ENCODE assay signal across 2 worm cellular contexts in the genomic region with DNA sequence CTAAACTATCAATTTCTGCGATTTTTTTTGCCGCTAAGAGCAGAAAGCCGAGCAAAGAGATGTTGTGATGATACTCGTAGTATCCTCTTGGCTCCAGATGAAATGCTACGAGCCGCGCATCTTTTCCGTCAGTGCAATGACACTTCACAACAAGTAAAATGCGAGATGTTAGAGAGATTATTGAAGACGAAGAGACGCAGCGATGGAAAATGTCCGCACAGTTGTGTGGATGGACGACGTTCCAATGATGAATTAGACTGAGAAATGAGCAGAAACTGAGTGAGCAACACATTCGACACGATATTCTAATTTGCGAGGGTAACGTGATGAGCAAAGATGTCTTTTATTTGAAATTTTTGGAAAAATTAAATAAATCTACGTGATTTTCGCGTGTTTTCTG.
A peak's percentile ranks its signal among the peaks of the same experiment; 100 is the strongest.
TF ChIP-seq lines count a peak whose summit lies in the region.

No protein-coding gene starts in this region.

TF ChIP-seq in whole organism, late embryonic, 69 proteins besides CTCF, POLR2A, EP300 and RAD21:
- TF ChIP-seq fkh-6 (tag; optimal IDR thresholded peaks at IDR 0.05; lab: Kevin White, UChicago) = no peak
- peak; percentile 65 for TF ChIP-seq unc-55 (GFP tag; optimal IDR thresholded peaks at IDR 0.05; lab: Kevin White, UChicago)

TF ChIP-seq in whole organism, mixed stage, embryonic, 35 proteins besides CTCF, POLR2A, EP300 and RAD21:
- TF ChIP-seq blmp-1 (tag; optimal IDR thresholded peaks at IDR 0.05; lab: Kevin White, UChicago) (no peak), nhr-76 (tag; optimal IDR thresholded peaks at IDR 0.05; lab: Kevin White, UChicago) (no peak), zip-8 (tag; optimal IDR thresholded peaks at IDR 0.05; lab: Kevin White, UChicago) (no peak), pha-4 (tag; optimal IDR thresholded peaks at IDR 0.05; lab: Kevin White, UChicago) (no peak), sem-2 (GFP tag; optimal IDR thresholded peaks at IDR 0.05; lab: Kevin White, UChicago) (no peak), unc-62 (GFP tag; optimal IDR thresholded peaks at IDR 0.05; lab: Kevin White, UChicago) (peak; percentile 54), lin-13 (tag; optimal IDR thresholded peaks at IDR 0.05; lab: Kevin White, UChicago) (no peak), ceh-43 (GFP tag; optimal IDR thresholded peaks at IDR 0.05; lab: Kevin White, UChicago) (no peak), hlh-1 (tag; optimal IDR thresholded peaks at IDR 0.05; lab: Kevin White, UChicago) (peak; percentile 84), unc-120 (tag; optimal IDR thresholded peaks at IDR 0.05; lab: Kevin White, UChicago; ENCODE audit: poor library complexity, severe bottlenecking) (no peak), tbx-8 (GFP tag; optimal IDR thresholded peaks at IDR 0.05; lab: Kevin White, UChicago) (no peak), mep-1 (tag; optimal IDR thresholded peaks at IDR 0.05; lab: Kevin White, UChicago) (no peak), bed-3 (GFP tag; optimal IDR thresholded peaks at IDR 0.05; lab: Kevin White, UChicago) (no peak), unc-39 (tag; optimal IDR thresholded peaks at IDR 0.05; lab: Kevin White, UChicago) (no peak)
